Worm (Caenorhabditis elegans) whole organism, early embryonic: Measurements from ENCODE around the gene clec-255.

Experiments
- B0310.2 ChIP-seq: sonication (generic microtip); optimal IDR thresholded peaks from 2 replicates; lab custom pipeline; 2016; ENCODE audit warnings: mild to moderate bottlenecking, missing genetic modification characterization, missing compliant biosample characterization
- F13C5.2 ChIP-seq: sonication (generic microtip); optimal IDR thresholded peaks from 2 replicates; lab custom pipeline; 2017; ENCODE audit warnings: mild to moderate bottlenecking, missing genetic modification characterization, inconsistent platforms, missing compliant biosample characterization
- aly-1 ChIP-seq: sonication (generic microtip); optimal IDR thresholded peaks from 2 replicates; lab custom pipeline; 2016; ENCODE audit warnings: missing genetic modification characterization, missing compliant biosample characterization
- ama-1 ChIP-seq: fragments of 150-350 bp; optimal IDR thresholded peaks from 2 replicates; lab custom pipeline; 2014
- ceh-13 ChIP-seq: fragments of 200-800 bp; sonication (Bioruptor generic); optimal IDR thresholded peaks from 2 replicates; lab custom pipeline; 2018; ENCODE audit warnings: mild to moderate bottlenecking, missing genetic modification characterization, missing compliant biosample characterization
- ceh-36 ChIP-seq: sonication (generic microtip); optimal IDR thresholded peaks from 2 replicates; lab custom pipeline; 2016; ENCODE audit warnings: missing genetic modification characterization, inconsistent platforms, missing compliant biosample characterization
- ets-7 ChIP-seq: sonication (generic microtip); optimal IDR thresholded peaks from 2 replicates; lab custom pipeline; 2016; ENCODE audit warnings: missing genotype, missing genetic modification characterization, missing compliant biosample characterization
- flt-1 ChIP-seq: fragments of 200-800 bp; sonication (Bioruptor generic); IDR thresholded peaks from 2 replicates; pipeline ENCODE4 v1.3.6; 2022; ENCODE audit warnings: missing genetic modification characterization, missing compliant biosample characterization
- hmbx-1 ChIP-seq: sonication (generic microtip); optimal IDR thresholded peaks from 2 replicates; lab custom pipeline; 2016; ENCODE audit warnings: mild to moderate bottlenecking, missing genetic modification characterization, missing compliant biosample characterization
- hmg-4 ChIP-seq: fragments of 200-800 bp; sonication (Bioruptor generic); optimal IDR thresholded peaks from 2 replicates; lab custom pipeline; 2018; ENCODE audit warnings: mild to moderate bottlenecking, missing genetic modification characterization, missing compliant biosample characterization
- hnd-1 ChIP-seq: sonication (generic microtip); optimal IDR thresholded peaks from 2 replicates; lab custom pipeline; 2016; ENCODE audit warnings: missing genetic modification characterization, missing compliant biosample characterization
- pes-1 ChIP-seq: fragments of 200-800 bp; sonication (Bioruptor generic); IDR thresholded peaks from 2 replicates; pipeline ENCODE4 v1.3.6; 2022; ENCODE audit warnings: missing genetic modification reagents, missing genetic modification characterization, missing compliant biosample characterization
- scrt-1 ChIP-seq: fragments of 200-800 bp; sonication (Bioruptor generic); IDR thresholded peaks from 2 replicates; pipeline ENCODE4 v1.3.6; 2022; ENCODE audit warnings: missing genetic modification characterization, missing compliant biosample characterization
- sea-1 ChIP-seq: fragments of 200-800 bp; sonication (Bioruptor generic); conservative IDR thresholded peaks from 2 replicates; pipeline ENCODE4 v1.3.6; 2022; ENCODE audit warnings: missing genetic modification characterization, missing compliant biosample characterization
- tbx-11 ChIP-seq: fragments of 200-800 bp; sonication (Bioruptor generic); IDR thresholded peaks from 2 replicates; pipeline ENCODE4 v1.3.6; 2022; ENCODE audit warnings: missing genetic modification characterization, missing compliant biosample characterization
- tbx-37 ChIP-seq: fragments of 200-800 bp; sonication (Bioruptor generic); conservative IDR thresholded peaks from 2 replicates; pipeline ENCODE4 v1.3.6; 2022; ENCODE audit warnings: missing genetic modification reagents, missing genetic modification characterization, missing compliant biosample characterization
- tra-4 ChIP-seq: sonication (generic microtip); optimal IDR thresholded peaks from 2 replicates; lab custom pipeline; 2017; ENCODE audit warnings: missing genetic modification characterization, missing compliant biosample characterization

The clec-255 gene

ce11 chrV:18723604-18724003, 46.9 kb downstream of the clec-255 start:
- 0 out of 2 replicates have a peak, but pooled peaks have one; percentile 58 for TF ChIP-seq tbx-11 (GFP tag; lab: Robert Waterston, UW)
- TF ChIP-seq aly-1 (tag; lab: Kevin White, UChicago), result no peak
- TF ChIP-seq hnd-1 (tag; lab: Kevin White, UChicago), result peak; percentile 45
- TF ChIP-seq flt-1 (GFP tag; lab: Robert Waterston, UW), result peak; percentile 68; the same call in 1 of the 2 replicates
- peak; percentile 72 for TF ChIP-seq ceh-13
- no peak for TF ChIP-seq F13C5.2 (tag; lab: Kevin White, UChicago)
- TF ChIP-seq hmg-4 (GFP tag; lab: Kevin White, UChicago), result peak; percentile 23
- no peak for TF ChIP-seq ets-7

DNA sequence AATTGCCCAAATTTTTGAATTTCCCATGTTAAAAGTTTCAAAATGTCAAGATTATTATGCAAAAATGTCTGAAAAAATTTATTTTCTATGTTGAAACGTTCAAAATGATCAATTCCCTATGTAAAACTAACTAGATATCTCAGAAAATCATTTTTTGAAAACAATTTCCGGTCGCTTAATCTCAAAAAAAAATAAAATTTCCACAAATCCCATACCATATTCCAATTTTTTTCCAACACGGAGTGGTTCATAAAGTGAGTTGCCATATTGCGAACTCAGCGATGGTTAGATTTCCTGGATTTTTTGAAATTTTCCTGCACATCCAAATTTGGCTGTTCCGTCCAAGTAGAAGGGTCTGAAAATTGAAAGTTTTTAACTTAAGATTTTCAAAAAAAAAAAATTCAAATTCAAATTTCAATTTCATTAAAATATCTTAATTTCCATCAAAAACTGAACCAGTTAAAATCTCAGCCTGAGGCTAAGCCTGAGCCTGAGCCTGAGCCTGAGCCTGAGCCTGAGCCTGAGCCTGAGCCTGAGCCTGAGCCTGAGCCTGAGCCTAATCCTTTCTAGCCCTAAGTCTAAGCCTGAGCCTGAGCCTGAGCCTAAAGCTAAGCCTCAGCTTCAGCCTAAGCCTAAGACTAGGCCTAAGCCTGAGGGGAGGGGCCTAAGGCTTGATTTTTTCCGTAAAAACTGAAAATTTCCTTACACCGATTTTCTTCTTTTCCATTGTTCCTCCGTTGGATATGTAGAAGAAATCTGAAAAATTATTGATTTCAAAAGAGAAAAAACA, 47.8 kb downstream of the clec-255 start:
- TF ChIP-seq flt-1 (GFP tag; lab: Robert Waterston, UW) (peak; percentile 52), ceh-36 (tag; lab: Kevin White, UChicago) (peak; percentile 57), hmg-4 (GFP tag; lab: Kevin White, UChicago) (no peak)

- no peak for TF ChIP-seq F13C5.2 (tag; lab: Kevin White, UChicago)
- TF ChIP-seq tbx-37 (GFP tag; lab: Robert Waterston, UW), result no peak
- TF ChIP-seq hmg-4 (GFP tag; lab: Kevin White, UChicago), result no peak
- TF ChIP-seq B0310.2 (tag; lab: Kevin White, UChicago), result no peak
- TF ChIP-seq flt-1 (GFP tag; lab: Robert Waterston, UW), result no peak
- TF ChIP-seq pes-1 (GFP tag; lab: Robert Waterston, UW), result no peak
- no peak for TF ChIP-seq tra-4 (tag; lab: Kevin White, UChicago)
- no peak for TF ChIP-seq hnd-1 (tag; lab: Kevin White, UChicago)
- TF ChIP-seq hmbx-1 (tag; lab: Kevin White, UChicago), result no peak
Observed at ce11 chrV:18721873-18722272, 48.6 kb downstream of the clec-255 start.

- no peak for TF ChIP-seq hnd-1 (tag; lab: Kevin White, UChicago)
- TF ChIP-seq flt-1 (GFP tag; lab: Robert Waterston, UW), result peak; percentile 44; the same call in 1 of the 2 replicates
- TF ChIP-seq ama-1 (lab: Kevin White, UChicago), result peak; percentile 33
- peak; percentile 86 for TF ChIP-seq aly-1 (tag; lab: Kevin White, UChicago)
- peak; percentile 84 for TF ChIP-seq sea-1 (GFP tag; lab: Robert Waterston, UW)
- no peak for TF ChIP-seq F13C5.2 (tag; lab: Kevin White, UChicago)
- no peak for TF ChIP-seq ceh-36 (tag; lab: Kevin White, UChicago)
- TF ChIP-seq tbx-11 (GFP tag; lab: Robert Waterston, UW), result peak; percentile 52; the same call in 1 of the 2 replicates
- TF ChIP-seq hmg-4 (GFP tag; lab: Kevin White, UChicago), result peak; percentile 1
- peak; percentile 70 for TF ChIP-seq ceh-13
- peak; percentile 63 for TF ChIP-seq scrt-1 (GFP tag; lab: Robert Waterston, UW)
Observed at ce11 chrV:18719956-18720489, 50.5 kb downstream of the clec-255 start, which contains the start of gene Y17D7C.2. Gene Y17D7C.2, minus strand, starts transcription at chrV:18719987.
